Fruit fly (Drosophila melanogaster): ENCODE measurements around the gene CG17803.

DNA sequence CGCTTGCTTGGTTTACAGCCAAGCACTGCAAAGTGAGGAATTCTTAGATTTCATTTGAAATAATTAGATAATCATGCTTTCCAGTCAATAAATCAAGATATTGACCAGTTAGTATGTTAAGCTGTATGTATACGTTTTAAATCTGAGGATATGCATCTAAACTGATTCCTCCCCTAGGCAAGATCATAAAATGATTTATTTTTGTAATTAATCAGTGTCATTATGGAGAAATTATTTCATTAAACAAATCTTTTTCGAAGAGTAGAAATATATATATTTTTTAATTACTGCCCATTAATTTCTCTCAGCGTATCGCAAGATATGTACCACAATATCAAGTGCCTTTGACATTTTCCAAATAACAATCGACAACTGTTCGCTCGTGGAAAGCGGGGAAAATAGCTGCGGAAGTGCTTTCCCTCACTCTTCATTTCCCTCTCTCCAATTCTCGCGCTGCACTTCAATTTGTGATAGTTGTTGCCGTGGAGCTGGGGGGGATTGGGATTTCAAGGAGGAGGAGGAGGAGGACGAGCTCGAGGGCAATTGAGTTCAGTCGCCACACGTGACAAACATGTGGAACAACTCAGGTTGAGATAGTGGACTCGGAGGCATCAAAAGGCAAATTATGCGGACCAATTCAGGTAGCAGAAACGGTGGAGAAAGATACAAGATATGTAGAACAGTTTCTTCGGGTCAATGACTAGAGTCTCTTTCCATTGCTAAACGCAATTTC, 13.0 kb upstream of the CG17803 start:
- TF ChIP-seq CG14655 (GFP tag; optimal IDR thresholded peaks at IDR 0.05) (peak; percentile 73), Ets98B (GFP tag; IDR thresholded peaks at IDR 0.05) (no peak), CG8159 (tag; optimal IDR thresholded peaks at IDR 0.05) (no peak), CG34367 (tag; optimal IDR thresholded peaks at IDR 0.05) (no peak), CG9948 (tag; optimal IDR thresholded peaks at IDR 0.05) (no peak), CG8301 (tag; optimal IDR thresholded peaks at IDR 0.05) (peak; percentile 52), rn (GFP tag; IDR thresholded peaks at IDR 0.05) (no peak), CG13204 (GFP tag; optimal IDR thresholded peaks at IDR 0.05) (no peak), CG12605 (GFP tag; IDR thresholded peaks at IDR 0.05) (no peak), EcR (GFP tag; optimal IDR thresholded peaks at IDR 0.05) (peak; percentile 10), D1 (tag; optimal IDR thresholded peaks at IDR 0.05) (no peak), Snoo (tag; optimal IDR thresholded peaks at IDR 0.05) (no peak)

Measured in whole organism, pupa.